Worm (Caenorhabditis elegans): ENCODE results near the gene T26H5.14.

The T26H5.14 gene

DNA sequence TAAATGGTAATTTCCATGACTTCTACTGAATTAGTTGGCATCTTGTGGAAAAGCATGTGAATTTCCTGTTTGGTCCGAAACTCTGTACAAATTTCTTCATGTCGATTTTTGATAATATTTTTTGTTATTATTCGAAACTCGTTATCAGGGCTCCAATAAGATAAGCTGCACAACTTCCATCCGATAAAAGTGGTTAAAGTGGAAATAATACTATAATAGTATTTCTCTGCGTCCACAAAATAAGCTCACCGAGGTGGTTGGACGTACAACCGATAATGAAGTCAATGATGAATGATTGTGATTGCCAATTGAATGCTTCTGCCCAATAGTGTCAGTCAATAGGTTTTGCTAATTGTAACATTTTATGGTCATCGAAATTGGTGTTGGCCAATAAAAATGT is 557 bp upstream of the T26H5.14 start, which contains the start of gene T26H5.4:
Gene T26H5.4 (minus strand): TSS at position 294 of the 400 bp plus-strand sequence.
- peak; percentile 3 for TF ChIP-seq nhr-80 (tag; optimal IDR thresholded peaks at IDR 0.05)
- no peak for TF ChIP-seq dox-1 (GFP tag; IDR thresholded peaks at IDR 0.05)

DNA sequence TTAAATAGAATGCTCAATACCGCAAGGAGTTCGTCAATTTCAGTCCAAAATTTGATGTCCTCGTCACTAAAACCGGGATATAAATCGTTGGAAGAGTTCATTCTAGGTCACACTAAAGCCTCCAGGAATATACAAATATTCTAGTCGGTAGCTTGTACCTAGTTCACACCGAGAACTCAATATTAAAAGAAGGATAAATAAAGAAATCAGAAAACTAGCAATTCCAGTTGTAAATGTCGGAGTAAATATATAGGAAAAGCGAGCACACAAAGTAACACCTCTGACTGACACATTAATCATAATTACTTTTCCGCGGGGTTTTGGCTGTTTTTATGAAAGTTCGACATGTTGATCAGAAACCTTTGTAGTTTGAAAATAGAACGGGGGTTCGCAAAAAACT is 2.5 kb downstream of the T26H5.14 start, which contains the start of gene srw-33:
Gene srw-33 (minus strand): TSS at position 101 of the 400 bp plus-strand sequence.
- no peak for TF ChIP-seq egrh-3 (GFP tag; IDR thresholded peaks at IDR 0.05)

DNA sequence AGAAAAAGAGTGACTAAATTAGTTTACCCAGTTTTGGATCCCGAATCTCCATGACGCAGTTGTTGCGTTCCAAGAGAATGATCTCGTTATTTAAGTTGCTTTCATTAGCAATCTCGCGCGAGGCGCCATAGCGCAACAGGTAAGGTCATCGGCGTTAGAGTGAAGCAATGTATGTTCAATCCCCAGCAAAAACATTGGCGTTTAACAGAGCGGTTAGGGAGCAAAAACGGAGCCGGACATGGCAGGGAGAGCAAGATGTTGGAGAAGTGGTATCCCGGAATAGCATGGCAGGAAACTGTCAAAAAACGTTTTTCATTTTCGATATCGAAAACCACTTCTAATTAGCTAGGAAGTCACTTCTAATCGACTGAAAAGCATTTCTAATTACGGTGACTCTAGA is 5.4 kb downstream of the T26H5.14 start:
- TF ChIP-seq F33H1.4 (GFP tag; IDR thresholded peaks at IDR 0.05) = peak; percentile 30; the same call in 1 of the 2 replicates
- no peak for TF ChIP-seq snpc-4 (GFP tag; optimal IDR thresholded peaks at IDR 0.05)
- no peak for TF ChIP-seq snpc-4 (tag; optimal IDR thresholded peaks at IDR 0.05)
- peak; percentile 43 for TF ChIP-seq ZK185.1 (tag; optimal IDR thresholded peaks at IDR 0.05; ENCODE audit: poor library complexity, severe bottlenecking)
- peak in 1 of 2 experiments; percentile 67 for TF ChIP-seq rec-8 (tag; optimal IDR thresholded peaks at IDR 0.05)
- no peak for TF ChIP-seq C06A6.2 (GFP tag; conservative IDR thresholded peaks at IDR 0.05)
- peak; percentile 32 for TF ChIP-seq fkh-3 (tag; optimal IDR thresholded peaks at IDR 0.05)
- peak; percentile 69; the same call in 1 of the 2 replicates for TF ChIP-seq Y56A3A.18 (GFP tag; IDR thresholded peaks at IDR 0.05)
- peak; percentile 52; the same call in 1 of the 2 replicates for TF ChIP-seq attf-6 (GFP tag; IDR thresholded peaks at IDR 0.05)
- TF ChIP-seq nhr-120 (GFP tag; IDR thresholded peaks at IDR 0.05) = no peak
- peak; percentile 47 for TF ChIP-seq mes-4 (tag; optimal IDR thresholded peaks at IDR 0.05)
- TF ChIP-seq F57C9.4 (tag; optimal IDR thresholded peaks at IDR 0.05) = no peak
- TF ChIP-seq zim-3 (tag; optimal IDR thresholded peaks at IDR 0.05) = no peak
- TF ChIP-seq hsf-1 (GFP tag; IDR thresholded peaks at IDR 0.05) = 0 out of 2 replicates have a peak, but pooled peaks have one; percentile 51
- no peak; the same call in 1 of the 2 replicates for TF ChIP-seq F39B2.1 (GFP tag; IDR thresholded peaks at IDR 0.05)
- peak; percentile 93 for TF ChIP-seq lin-26 (GFP tag; IDR thresholded peaks at IDR 0.05)
- peak; percentile 80 for TF ChIP-seq D2030.7 (GFP tag; IDR thresholded peaks at IDR 0.05)
- peak; percentile 16 for TF ChIP-seq lin-54 (GFP tag; optimal IDR thresholded peaks at IDR 0.05)
- TF ChIP-seq attf-5 (GFP tag; optimal IDR thresholded peaks at IDR 0.05) = peak; percentile 22
- no peak for TF ChIP-seq lin-35 (GFP tag; optimal IDR thresholded peaks at IDR 0.05)
- peak; percentile 86 for TF ChIP-seq tbp1 (GFP tag; optimal IDR thresholded peaks at IDR 0.05)
- no peak for TF ChIP-seq ceh-100 (GFP tag; IDR thresholded peaks at IDR 0.05)
- TF ChIP-seq hmg-1.2 (GFP tag; IDR thresholded peaks at IDR 0.05) = peak; percentile 49
- peak; percentile 23 for TF ChIP-seq nhr-90 (tag; optimal IDR thresholded peaks at IDR 0.05)
- no peak for TF ChIP-seq ztf-22 (GFP tag; optimal IDR thresholded peaks at IDR 0.05)
- TF ChIP-seq die-1 (tag; optimal IDR thresholded peaks at IDR 0.05) = peak; percentile 48
- TF ChIP-seq bed-2 (GFP tag; IDR thresholded peaks at IDR 0.05) = no peak
- TF ChIP-seq nfyb-1 (GFP tag; IDR thresholded peaks at IDR 0.05) = no peak
- no peak for TF ChIP-seq snpc-3.4 (tag; optimal IDR thresholded peaks at IDR 0.05)
- no peak for TF ChIP-seq B0336.3 (GFP tag; IDR thresholded peaks at IDR 0.05)
- no peak for TF ChIP-seq Y95B8A.8 (GFP tag; IDR thresholded peaks at IDR 0.05)
- TF ChIP-seq him-1 (tag; optimal IDR thresholded peaks at IDR 0.05) = peak; percentile 57
- no peak for TF ChIP-seq hrde-1 (tag; optimal IDR thresholded peaks at IDR 0.05; ENCODE audit: borderline replicate concordance)
- TF ChIP-seq rpc-1 (optimal IDR thresholded peaks at IDR 0.05) = peak; percentile 60
- TF ChIP-seq rpc-1 (tag; optimal IDR thresholded peaks at IDR 0.05) = peak; percentile 78
- peak; percentile 65 for TF ChIP-seq madf-6 (GFP tag; IDR thresholded peaks at IDR 0.05)
- peak; percentile 43; the same call in 1 of the 2 replicates for TF ChIP-seq dox-1 (GFP tag; IDR thresholded peaks at IDR 0.05)
- peak; percentile 34 for TF ChIP-seq lsl-1 (GFP tag; optimal IDR thresholded peaks at IDR 0.05)
- no peak; the same call in 1 of the 2 replicates for TF ChIP-seq ceh-58 (GFP tag; IDR thresholded peaks at IDR 0.05)
- TF ChIP-seq let-607 (tag; optimal IDR thresholded peaks at IDR 0.05) = no peak
- TF ChIP-seq nhr-80 (tag; optimal IDR thresholded peaks at IDR 0.05) = no peak
- TF ChIP-seq snpc-1.3 (tag; optimal IDR thresholded peaks at IDR 0.05; ENCODE audit: insufficient read depth) = no peak
- TF ChIP-seq B0261.1 (tag; optimal IDR thresholded peaks at IDR 0.05) = peak; percentile 67

Measured in whole organism, young adult.